Fruit fly (Drosophila melanogaster): ENCODE measurements around the gene yata.

dm6 chr3R:29758734-29759131, 9.7 kb downstream of the yata start:
- TF ChIP-seq Eip74EF (GFP tag; optimal IDR thresholded peaks at IDR 0.05) (no peak), bbx (GFP tag; IDR thresholded peaks at IDR 0.05; ENCODE audit: partially characterized antibody) (no peak), sc (optimal IDR thresholded peaks at IDR 0.05) (no peak), sc (GFP tag; optimal IDR thresholded peaks at IDR 0.05) (no peak), amos (GFP tag; IDR thresholded peaks at IDR 0.05; ENCODE audit: partially characterized antibody) (no peak), NFAT (GFP tag; IDR thresholded peaks at IDR 0.05) (no peak), dmrt99B (tag; optimal IDR thresholded peaks at IDR 0.05) (no peak), usp (GFP tag; optimal IDR thresholded peaks at IDR 0.05) (no peak), danr (GFP tag; IDR thresholded peaks at IDR 0.05) (no peak), CG11247 (GFP tag; IDR thresholded peaks at IDR 0.05) (no peak), Scr (GFP tag; IDR thresholded peaks at IDR 0.05; ENCODE audit: partially characterized antibody) (no peak), kni (GFP tag; optimal IDR thresholded peaks at IDR 0.05) (no peak)

Data from whole organism, embryonic.